Fruit fly (Drosophila melanogaster) whole organism, pupa: ENCODE data around the gene qin.

ENCODE experiments used
- CG8301 ChIP-seq: fragments of 200-800 bp; sonication (Bioruptor generic); optimal IDR thresholded peaks from 2 replicates; lab custom pipeline; 2018; ENCODE audit warnings: missing biosample characterization, mild to moderate bottlenecking, missing genetic modification characterization
- D1 ChIP-seq: fragments of 200-800 bp; sonication (Bioruptor generic); optimal IDR thresholded peaks from 2 replicates; lab custom pipeline; 2018; ENCODE audit warnings: missing biosample characterization, mild to moderate bottlenecking, missing genetic modification characterization, moderate library complexity
- rn ChIP-seq: fragments of 200-800 bp; sonication (Bioruptor generic); IDR thresholded peaks from 2 replicates; pipeline ENCODE4 v1.3.6; 2022; ENCODE audit warnings: missing biosample characterization, missing genetic modification characterization

DNA sequence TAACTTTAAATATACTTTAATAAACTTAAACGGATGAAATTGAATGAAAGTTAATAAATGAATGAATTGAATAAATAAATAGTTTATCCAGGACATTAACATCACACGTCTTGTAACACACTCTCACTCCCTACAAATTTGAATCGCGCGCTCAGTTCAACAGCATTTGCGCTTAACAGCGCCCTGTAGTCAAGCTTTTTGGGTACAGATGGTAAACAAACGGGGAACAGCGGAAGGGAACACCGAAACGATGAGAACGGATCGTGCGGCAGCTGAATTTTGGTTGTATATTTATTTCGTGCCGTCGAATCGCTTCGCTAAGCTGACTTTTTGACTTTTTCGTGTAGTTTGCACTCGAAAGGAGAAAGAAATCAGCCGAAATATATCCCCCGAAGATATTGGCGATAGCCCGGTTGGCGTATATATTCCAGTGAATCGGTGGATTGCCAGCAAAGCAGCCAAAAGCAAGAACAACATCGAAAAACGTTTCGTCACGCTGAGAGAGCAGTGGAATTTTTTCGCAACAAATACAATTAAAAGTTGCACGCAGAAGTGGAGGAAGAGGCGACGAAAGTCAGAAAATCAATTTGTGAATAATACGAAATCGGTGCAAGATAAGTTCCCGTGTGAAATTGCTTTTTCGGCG is 17.9 kb upstream of the qin start, which contains the start of the genes CG7694 and fray:
- TF ChIP-seq rn (GFP tag; lab: Robert Waterston, UW) (no peak), CG8301 (no peak), D1 (no peak)
